Fruit fly (Drosophila melanogaster) whole organism, embryonic: ENCODE data around the gene Aldh.

ENCODE experiments used
- BtbVII ChIP-seq: fragments of 200-800 bp; sonication (Bioruptor generic); optimal IDR thresholded peaks from 3 replicates; lab custom pipeline; 2017; ENCODE audit warnings: missing biosample characterization, mild to moderate bottlenecking, missing genetic modification characterization
- CG10209 ChIP-seq: fragments of 200-800 bp; sonication (Bioruptor generic); optimal IDR thresholded peaks from 3 replicates; lab custom pipeline; 2017; ENCODE audit warnings: missing biosample characterization, mild to moderate bottlenecking, missing genetic modification characterization, missing genetic modification reagents
- CG10979 ChIP-seq: fragments of 200-800 bp; sonication (Bioruptor generic); optimal IDR thresholded peaks from 2 replicates; lab custom pipeline; 2018; ENCODE audit warnings: missing biosample characterization, mild to moderate bottlenecking, missing genetic modification characterization, moderate library complexity
- CG11504 ChIP-seq: fragments of 200-800 bp; sonication (Bioruptor generic); optimal IDR thresholded peaks from 3 replicates; lab custom pipeline; 2019; ENCODE audit warnings: missing biosample characterization, mild to moderate bottlenecking, missing genetic modification characterization, moderate library complexity
- CG13296 ChIP-seq: fragments of 200-800 bp; sonication (Bioruptor generic); optimal IDR thresholded peaks from 3 replicates; lab custom pipeline; 2018; ENCODE audit warnings: missing biosample characterization, mild to moderate bottlenecking, missing genetic modification characterization
- CG1529 ChIP-seq: fragments of 200-800 bp; sonication (Bioruptor generic); optimal IDR thresholded peaks from 3 replicates; lab custom pipeline; 2018; ENCODE audit warnings: missing biosample characterization, missing genetic modification characterization
- CG16815 ChIP-seq: fragments of 200-800 bp; sonication (Bioruptor generic); optimal IDR thresholded peaks from 3 replicates; lab custom pipeline; 2017; ENCODE audit warnings: missing biosample characterization, mild to moderate bottlenecking, missing genetic modification characterization
- CG16863 ChIP-seq: fragments of 200-800 bp; sonication (Bioruptor generic); optimal IDR thresholded peaks from 3 replicates; lab custom pipeline; 2016; ENCODE audit warnings: missing biosample characterization, missing genetic modification characterization
- CG2116 ChIP-seq: fragments of 200-800 bp; sonication (Bioruptor generic); optimal IDR thresholded peaks from 3 replicates; lab custom pipeline; 2018; ENCODE audit warnings: missing biosample characterization, mild to moderate bottlenecking, missing genetic modification characterization
- CG2712 ChIP-seq: fragments of 200-800 bp; optimal IDR thresholded peaks from 3 replicates; lab custom pipeline; 2019; ENCODE audit warnings: missing biosample characterization, mild to moderate bottlenecking, missing genetic modification characterization, moderate library complexity
- CG2889 ChIP-seq: fragments of 200-800 bp; sonication (Bioruptor generic); IDR thresholded peaks from 3 replicates; pipeline ENCODE4 v1.3.6; 2022; ENCODE audit warnings: missing biosample characterization, missing genetic modification characterization
- CG30403 ChIP-seq: fragments of 200-800 bp; sonication (Bioruptor generic); optimal IDR thresholded peaks from 3 replicates; lab custom pipeline; 2016; ENCODE audit warnings: missing biosample characterization, missing genetic modification characterization
- CG31365 ChIP-seq: fragments of 200-800 bp; sonication (Bioruptor generic); optimal IDR thresholded peaks from 2 replicates; lab custom pipeline; 2018; ENCODE audit warnings: missing biosample characterization, mild to moderate bottlenecking, missing genetic modification characterization
- CG4328 ChIP-seq: fragments of 200-800 bp; sonication (Bioruptor generic); optimal IDR thresholded peaks from 3 replicates; lab custom pipeline; 2017; ENCODE audit warnings: missing biosample characterization, missing genetic modification reagents, missing genetic modification characterization
- CG6683 ChIP-seq: fragments of 200-800 bp; sonication (Bioruptor generic); optimal IDR thresholded peaks from 2 replicates; lab custom pipeline; 2017; ENCODE audit warnings: missing biosample characterization, mild to moderate bottlenecking, missing genetic modification characterization, missing genetic modification reagents
- CG7357 ChIP-seq: fragments of 200-800 bp; sonication (Bioruptor generic); IDR thresholded peaks from 3 replicates; pipeline ENCODE4 v1.3.6; 2022; ENCODE audit warnings: missing biosample characterization, missing genetic modification characterization
- CG7372 ChIP-seq: fragments of 200-800 bp; sonication (Bioruptor generic); IDR thresholded peaks from 2 replicates; pipeline ENCODE4 v1.3.6; 2022; ENCODE audit warnings: missing biosample characterization, missing genetic modification characterization
- CG7963 ChIP-seq: fragments of 200-800 bp; sonication (Bioruptor generic); IDR thresholded peaks from 3 replicates; pipeline ENCODE4 v1.3.6; 2022; ENCODE audit warnings: missing biosample characterization, missing genetic modification characterization; ENCODE audit not compliant: partially characterized antibody
- CG8944 ChIP-seq: fragments of 200-800 bp; sonication (Bioruptor generic); optimal IDR thresholded peaks from 3 replicates; lab custom pipeline; 2016; ENCODE audit warnings: missing biosample characterization, missing genetic modification characterization
- CG9437 ChIP-seq: fragments of 200-800 bp; sonication (Bioruptor generic); optimal IDR thresholded peaks from 2 replicates; lab custom pipeline; 2018; ENCODE audit warnings: missing biosample characterization, mild to moderate bottlenecking, missing genetic modification characterization
- CG9817 ChIP-seq: fragments of 200-800 bp; sonication (Bioruptor generic); optimal IDR thresholded peaks from 2 replicates; lab custom pipeline; 2018; ENCODE audit warnings: missing biosample characterization, mild to moderate bottlenecking, missing genetic modification characterization, moderate library complexity
- CG9932 ChIP-seq: fragments of 200-800 bp; sonication (Bioruptor generic); IDR thresholded peaks from 2 replicates; pipeline ENCODE4 v1.3.6; 2022; ENCODE audit warnings: missing biosample characterization, missing genetic modification characterization
- Dad ChIP-seq: fragments of 200-800 bp; sonication (Bioruptor generic); optimal IDR thresholded peaks from 3 replicates; lab custom pipeline; 2016; ENCODE audit warnings: missing biosample characterization, missing genetic modification characterization
- Hr39 ChIP-seq: fragments of >200 bp; optimal IDR thresholded peaks from 2 replicates; lab custom pipeline; 2017
- NFAT ChIP-seq: fragments of 200-800 bp; sonication (Bioruptor generic); IDR thresholded peaks from 2 replicates; pipeline ENCODE4 v1.3.6; 2022; ENCODE audit warnings: missing biosample characterization, missing genetic modification characterization
- Scr ChIP-seq: fragments of 200-800 bp; sonication (Bioruptor generic); IDR thresholded peaks from 2 replicates; pipeline ENCODE4 v1.3.6; 2022; ENCODE audit warnings: missing biosample characterization, missing genetic modification characterization; ENCODE audit not compliant: partially characterized antibody
- Sin3A ChIP-seq: fragments of >200 bp; optimal IDR thresholded peaks from 2 replicates; lab custom pipeline; 2018
- Stat92E ChIP-seq, 3 experiments: fragments of >200 bp in 2 of 3; fragments of 200-800 bp in 1 of 3; sonication (Bioruptor generic) in 1 of 3; optimal IDR thresholded peaks; 2 replicates each; lab custom pipeline; 2017 to 2019; ENCODE audit warnings: missing biosample characterization in 3 of 3, missing genetic modification characterization in 3 of 3, mild to moderate bottlenecking in 1 of 3, moderate library complexity in 1 of 3
- TFAM ChIP-seq: fragments of 200-800 bp; sonication (Bioruptor generic); optimal IDR thresholded peaks from 2 replicates; lab custom pipeline; 2017; ENCODE audit warnings: missing biosample characterization, missing genetic modification characterization, inconsistent platforms
- crc ChIP-seq: fragments of 200-800 bp; sonication (Bioruptor generic); optimal IDR thresholded peaks from 2 replicates; lab custom pipeline; 2016; ENCODE audit warnings: missing biosample characterization, missing genetic modification characterization
- danr ChIP-seq: fragments of 200-800 bp; sonication (Bioruptor generic); IDR thresholded peaks from 2 replicates; pipeline ENCODE4 v1.3.6; 2022; ENCODE audit warnings: missing biosample characterization, missing genetic modification characterization
- dm ChIP-seq: fragments of 200-800 bp; sonication (Bioruptor generic); optimal IDR thresholded peaks from 3 replicates; lab custom pipeline; 2016; ENCODE audit warnings: missing biosample characterization, missing genetic modification characterization
- dmrt11E ChIP-seq: fragments of 200-800 bp; sonication (Bioruptor generic); optimal IDR thresholded peaks from 3 replicates; lab custom pipeline; 2018; ENCODE audit warnings: missing biosample characterization, mild to moderate bottlenecking, missing genetic modification characterization, moderate library complexity
- dpn ChIP-seq, 2 experiments: fragments of 200-800 bp; sonication (Bioruptor generic); optimal IDR thresholded peaks; 3 replicates each; lab custom pipeline; 2016; ENCODE audit warnings: missing biosample characterization in 2 of 2, missing genetic modification characterization in 2 of 2
- fd96Cb ChIP-seq: fragments of 200-800 bp; sonication (Bioruptor generic); optimal IDR thresholded peaks from 2 replicates; lab custom pipeline; 2018; ENCODE audit warnings: missing biosample characterization, mild to moderate bottlenecking, missing genetic modification characterization, moderate library complexity
- gsb ChIP-seq: fragments of 200-800 bp; sonication (Bioruptor generic); IDR thresholded peaks from 2 replicates; pipeline ENCODE4 v1.3.6; 2022; ENCODE audit warnings: missing biosample characterization, missing genetic modification characterization
- gt ChIP-seq: fragments of 200-800 bp; sonication (Bioruptor generic); IDR thresholded peaks from 2 replicates; pipeline ENCODE4 v1.3.6; 2022; ENCODE audit warnings: missing biosample characterization, missing genetic modification characterization
- insv ChIP-seq, 2 experiments: fragments of 200-800 bp; sonication (Bioruptor generic); optimal IDR thresholded peaks; 3 replicates each; lab custom pipeline; 2016 to 2018; ENCODE audit warnings: missing biosample characterization in 2 of 2, missing genetic modification characterization in 2 of 2
- lov ChIP-seq, 2 experiments: fragments of 200-800 bp in 1 of 2; fragments of >200 bp in 1 of 2; sonication (Bioruptor generic) in 1 of 2; IDR thresholded peaks in 1 of 2; optimal IDR thresholded peaks in 1 of 2; 2 replicates in 1 of 2; 3 replicates in 1 of 2; pipeline versions ENCODE4 v1.3.6 to Lab custom; 2017 to 2022; ENCODE audit warnings: missing biosample characterization in 1 of 2, missing genetic modification characterization in 1 of 2
- mld ChIP-seq: fragments of 200-800 bp; sonication (Bioruptor generic); IDR thresholded peaks from 3 replicates; pipeline ENCODE4 v1.3.6; 2022; ENCODE audit warnings: missing biosample characterization, missing genetic modification characterization; ENCODE audit not compliant: partially characterized antibody
- odd ChIP-seq: fragments of 200-800 bp; sonication (Bioruptor generic); optimal IDR thresholded peaks from 2 replicates; lab custom pipeline; 2017; ENCODE audit warnings: missing biosample characterization, mild to moderate bottlenecking, missing genetic modification characterization
- onecut ChIP-seq: fragments of 200-800 bp; sonication (Bioruptor generic); IDR thresholded peaks from 2 replicates; pipeline ENCODE4 v1.3.6; 2022; ENCODE audit warnings: missing biosample characterization, missing genetic modification characterization
- pb ChIP-seq: fragments of 200-800 bp; sonication (Bioruptor generic); optimal IDR thresholded peaks from 3 replicates; lab custom pipeline; 2016; ENCODE audit warnings: missing biosample characterization, missing genetic modification characterization
- phol ChIP-seq: fragments of 200-800 bp; sonication (Bioruptor generic); optimal IDR thresholded peaks from 3 replicates; lab custom pipeline; 2018; ENCODE audit warnings: missing biosample characterization, mild to moderate bottlenecking, missing genetic modification characterization, moderate library complexity
- pros ChIP-seq: fragments of 200-800 bp; sonication (Bioruptor generic); optimal IDR thresholded peaks from 3 replicates; lab custom pipeline; 2019; ENCODE audit warnings: missing biosample characterization, mild to moderate bottlenecking, missing genetic modification characterization, moderate library complexity
- pzg ChIP-seq: fragments of 200-800 bp; sonication (Bioruptor generic); optimal IDR thresholded peaks from 3 replicates; lab custom pipeline; 2018; ENCODE audit warnings: missing biosample characterization, mild to moderate bottlenecking, missing genetic modification characterization, moderate library complexity
- salm ChIP-seq: fragments of 200-800 bp; sonication (Bioruptor generic); optimal IDR thresholded peaks from 2 replicates; lab custom pipeline; 2018; ENCODE audit warnings: missing biosample characterization, mild to moderate bottlenecking, missing genetic modification characterization
- seq ChIP-seq: fragments of 200-800 bp; sonication (Bioruptor generic); IDR thresholded peaks from 2 replicates; pipeline ENCODE4 v1.3.6; 2022; ENCODE audit warnings: missing biosample characterization, missing genetic modification characterization
- slbo ChIP-seq: fragments of 200-800 bp; sonication (Bioruptor generic); IDR thresholded peaks from 2 replicates; pipeline ENCODE4 v1.3.6; 2022; ENCODE audit warnings: missing biosample characterization, missing genetic modification characterization
- wor ChIP-seq: fragments of 200-800 bp; sonication (Bioruptor generic); IDR thresholded peaks from 2 replicates; pipeline ENCODE4 v1.3.6; 2022; ENCODE audit warnings: missing biosample characterization, missing genetic modification characterization

Aldh gene

DNA sequence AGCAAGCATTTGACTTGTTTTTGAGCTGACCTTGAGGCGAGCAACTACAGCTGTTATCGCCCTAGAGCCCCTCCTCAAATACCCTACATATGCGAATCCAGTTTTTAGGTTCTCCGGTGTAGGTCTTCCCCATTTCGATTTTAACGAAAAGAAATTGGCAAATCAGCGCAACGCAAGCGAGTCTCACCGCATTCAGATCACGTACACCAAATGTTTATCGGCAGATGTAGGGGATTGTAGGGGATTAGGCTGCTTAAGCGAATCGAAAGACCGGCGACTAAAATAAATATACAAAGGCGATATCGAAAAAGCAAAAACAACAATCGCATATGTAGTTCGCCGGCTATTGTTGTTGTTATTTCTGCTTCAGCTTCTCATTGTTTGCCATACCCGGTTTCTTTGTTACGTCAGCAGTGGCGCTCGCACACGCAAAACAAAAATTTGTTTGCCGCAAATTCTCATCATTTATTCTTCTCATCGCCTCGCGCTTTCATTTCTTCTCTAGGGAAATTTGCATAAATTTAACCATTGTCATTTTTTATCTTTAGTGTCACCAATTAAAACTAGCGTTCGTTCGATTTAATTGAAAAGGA lies 920 bp downstream of the Aldh start (continued):
- peak; percentile 45 for TF ChIP-seq CG2712 (tag; lab: Kevin White, UChicago)
- no peak for TF ChIP-seq insv (GFP tag; optimal IDR thresholded peaks at IDR 0.05; lab: Kevin White, UChicago)
- TF ChIP-seq Hr39 (lab: Kevin White, UChicago), result no peak
- no peak for TF ChIP-seq CG13296 (GFP tag; lab: Kevin White, UChicago)
- peak; percentile 52; the same call in 1 of the 2 replicates for TF ChIP-seq danr
- TF ChIP-seq BtbVII (GFP tag; lab: Kevin White, UChicago), result peak; percentile 55
- peak; percentile 31 for TF ChIP-seq fd96Cb (tag; lab: Kevin White, UChicago)
- TF ChIP-seq CG2889 (GFP tag; lab: Robert Waterston, UW), result 0 out of 3 replicates have a peak, but pooled peaks have one; percentile 22
- no peak for TF ChIP-seq gt (GFP tag; lab: Robert Waterston, UW)
- no peak for TF ChIP-seq onecut
- peak; percentile 23 for TF ChIP-seq CG16863 (GFP tag; lab: Kevin White, UChicago)
- TF ChIP-seq CG7963 (GFP tag; lab: Robert Waterston, UW), result no peak
- TF ChIP-seq phol (tag; lab: Kevin White, UChicago), result peak; percentile 51
- TF ChIP-seq crc (GFP tag; lab: Kevin White, UChicago), result peak; percentile 50
- peak; percentile 6 for TF ChIP-seq odd (GFP tag; lab: Kevin White, UChicago)
- TF ChIP-seq CG16815 (GFP tag; lab: Kevin White, UChicago), result peak; percentile 65
- TF ChIP-seq wor (GFP tag; lab: Robert Waterston, UW), result no peak
- TF ChIP-seq CG2116 (GFP tag; lab: Kevin White, UChicago), result peak; percentile 1
- TF ChIP-seq dm, result peak; percentile 38
- peak; percentile 75 for TF ChIP-seq CG30403 (GFP tag; lab: Kevin White, UChicago)
- TF ChIP-seq lov (optimal IDR thresholded peaks at IDR 0.05; lab: Kevin White, UChicago), result no peak
- TF ChIP-seq lov (GFP tag; IDR thresholded peaks at IDR 0.05; lab: Robert Waterston, UW), result no peak
- TF ChIP-seq salm (tag; lab: Kevin White, UChicago), result no peak
- TF ChIP-seq slbo (GFP tag; lab: Robert Waterston, UW), result peak; percentile 90
- TF ChIP-seq CG9817 (tag; lab: Kevin White, UChicago), result peak; percentile 64
- TF ChIP-seq CG7372 (GFP tag; lab: Robert Waterston, UW), result 0 out of 2 replicates have a peak, but pooled peaks have one; percentile 17
- peak; percentile 42 for TF ChIP-seq Dad
- TF ChIP-seq CG11504 (tag; lab: Kevin White, UChicago), result peak; percentile 67
- TF ChIP-seq Scr, result no peak
- TF ChIP-seq seq, result peak; percentile 47; the same call in 1 of the 2 replicates
- TF ChIP-seq CG9932 (GFP tag; lab: Robert Waterston, UW), result peak; percentile 93
- TF ChIP-seq TFAM (GFP tag; lab: Kevin White, UChicago), result no peak
- TF ChIP-seq CG9437, result peak; percentile 5
- peak; percentile 76 to 81 for TF ChIP-seq dpn (GFP tag; optimal IDR thresholded peaks at IDR 0.05; lab: Kevin White, UChicago)
- TF ChIP-seq dmrt11E, result peak; percentile 22
- TF ChIP-seq NFAT (GFP tag; lab: Robert Waterston, UW), result peak; percentile 86
- TF ChIP-seq CG4328 (GFP tag; lab: Kevin White, UChicago), result no peak
- peak; percentile 61 for TF ChIP-seq CG8944 (GFP tag; lab: Kevin White, UChicago)
- TF ChIP-seq Sin3A (lab: Kevin White, UChicago), result no peak
- TF ChIP-seq CG7357 (GFP tag; lab: Robert Waterston, UW), result peak; percentile 69
- peak; percentile 69 for TF ChIP-seq gsb
- TF ChIP-seq CG10209, result peak; percentile 68
- TF ChIP-seq CG1529 (GFP tag; lab: Kevin White, UChicago), result no peak
- TF ChIP-seq Stat92E (GFP tag; optimal IDR thresholded peaks at IDR 0.05; lab: Kevin White, UChicago), result no peak
- peak; percentile 66 for TF ChIP-seq pb
- peak; percentile 6 for TF ChIP-seq pzg (GFP tag; lab: Kevin White, UChicago)
- TF ChIP-seq CG6683, result no peak
- TF ChIP-seq CG31365, result peak; percentile 48
- no peak for TF ChIP-seq pros (GFP tag; lab: Kevin White, UChicago)
- no peak for TF ChIP-seq CG10979 (tag; lab: Kevin White, UChicago)
- TF ChIP-seq mld, result no peak
